Worm (Caenorhabditis elegans) whole organism, L2 larva: ENCODE data around the gene C08F11.10.
A peak's percentile ranks its signal among the peaks of the same experiment; 100 is the strongest.

Experiments used
- C34F6.9 ChIP-seq: fragments of 150-350 bp; optimal IDR thresholded peaks from 2 replicates; lab custom pipeline; 2014; ENCODE audit warnings: missing biosample characterization, missing genetic modification characterization
- F13H6.1 ChIP-seq: sonication (generic microtip); optimal IDR thresholded peaks from 2 replicates; lab custom pipeline; 2016; ENCODE audit warnings: missing genetic modification characterization, missing compliant biosample characterization
- R02D3.7 ChIP-seq: fragments of 150-350 bp; optimal IDR thresholded peaks from 2 replicates; lab custom pipeline; 2014; ENCODE audit warnings: missing biosample characterization, missing genetic modification characterization
- Y55F3AM.14 ChIP-seq: fragments of 200-800 bp; sonication (Bioruptor generic); optimal IDR thresholded peaks from 2 replicates; lab custom pipeline; 2018; ENCODE audit warnings: mild to moderate bottlenecking, missing genetic modification characterization, missing compliant biosample characterization
- ZK546.5 ChIP-seq: sonication (generic microtip); optimal IDR thresholded peaks from 2 replicates; lab custom pipeline; 2017; ENCODE audit warnings: missing biosample characterization, missing genetic modification characterization
- alr-1 ChIP-seq: fragments of 150-350 bp; optimal IDR thresholded peaks from 2 replicates; lab custom pipeline; 2014; ENCODE audit warnings: missing biosample characterization, missing genetic modification characterization
- aly-2 ChIP-seq: fragments of 150-350 bp; optimal IDR thresholded peaks from 2 replicates; lab custom pipeline; 2014; ENCODE audit warnings: missing biosample characterization, missing genetic modification characterization
- ama-1 ChIP-seq: fragments of 150-350 bp; optimal IDR thresholded peaks from 2 replicates; lab custom pipeline; 2018; ENCODE audit warnings: inconsistent platforms
- blmp-1 ChIP-seq: sonication (generic microtip); optimal IDR thresholded peaks from 2 replicates; lab custom pipeline; 2017; ENCODE audit warnings: missing genetic modification characterization, mild to moderate bottlenecking, missing compliant biosample characterization, antibody characterized with exemption, moderate library complexity; ENCODE audit not compliant: insufficient read depth
- ceh-82 ChIP-seq: fragments of 150-350 bp; optimal IDR thresholded peaks from 2 replicates; lab custom pipeline; 2014; ENCODE audit warnings: missing biosample characterization, missing genetic modification characterization
- crh-2 ChIP-seq: sonication (generic microtip); optimal IDR thresholded peaks from 2 replicates; lab custom pipeline; 2017; ENCODE audit warnings: missing biosample characterization, missing genetic modification characterization
- dmd-4 ChIP-seq: sonication (generic microtip); optimal IDR thresholded peaks from 2 replicates; lab custom pipeline; 2017; ENCODE audit warnings: missing biosample characterization, missing genetic modification characterization
- egl-27 ChIP-seq: sonication (generic microtip); optimal IDR thresholded peaks from 3 replicates; lab custom pipeline; 2017; ENCODE audit warnings: missing biosample characterization, missing genetic modification reagents, missing genetic modification characterization
- elt-1 ChIP-seq: fragments of 150-350 bp; optimal IDR thresholded peaks from 2 replicates; lab custom pipeline; 2014; ENCODE audit warnings: missing biosample characterization, missing genetic modification characterization
- fos-1 ChIP-seq: fragments of 150-350 bp; optimal IDR thresholded peaks from 2 replicates; lab custom pipeline; 2014; ENCODE audit warnings: missing biosample characterization, missing genetic modification characterization
- gmeb-1 ChIP-seq: fragments of 150-350 bp; optimal IDR thresholded peaks from 2 replicates; lab custom pipeline; 2014; ENCODE audit warnings: missing biosample characterization, missing genetic modification characterization
- lin-13 ChIP-seq: fragments of 150-350 bp; optimal IDR thresholded peaks from 2 replicates; lab custom pipeline; 2014; ENCODE audit warnings: missing biosample characterization, missing genetic modification reagents, missing genetic modification characterization
- lin-39 ChIP-seq: fragments of 150-350 bp; optimal IDR thresholded peaks from 2 replicates; lab custom pipeline; 2014; ENCODE audit warnings: missing biosample characterization, missing genetic modification reagents, missing genetic modification characterization
- lsy-2 ChIP-seq, 2 experiments: fragments of 150-350 bp in 1 of 2; sonication (generic microtip) in 1 of 2; optimal IDR thresholded peaks; 2 replicates each; lab custom pipeline; 2014 to 2017; ENCODE audit warnings: missing biosample characterization in 2 of 2, missing genetic modification characterization in 2 of 2
- mab-5 ChIP-seq: fragments of 150-350 bp; optimal IDR thresholded peaks from 2 replicates; lab custom pipeline; 2014; ENCODE audit warnings: missing biosample characterization, missing genetic modification characterization
- mdl-1 ChIP-seq, 2 experiments: fragments of 150-350 bp in 1 of 2; sonication (generic microtip) in 1 of 2; optimal IDR thresholded peaks; 2 replicates each; lab custom pipeline; 2017; ENCODE audit warnings: missing biosample characterization in 2 of 2, missing genetic modification characterization in 2 of 2
- nhr-10 ChIP-seq: sonication (generic microtip); optimal IDR thresholded peaks from 2 replicates; lab custom pipeline; 2017; ENCODE audit warnings: missing biosample characterization, missing genetic modification characterization
- nhr-11 ChIP-seq: fragments of 150-350 bp; optimal IDR thresholded peaks from 2 replicates; lab custom pipeline; 2014; ENCODE audit warnings: missing biosample characterization, missing genetic modification characterization
- nhr-12 ChIP-seq: fragments of 150-350 bp; optimal IDR thresholded peaks from 2 replicates; lab custom pipeline; 2014; ENCODE audit warnings: missing biosample characterization, missing genetic modification characterization
- nhr-129 ChIP-seq: fragments of 150-350 bp; optimal IDR thresholded peaks from 2 replicates; lab custom pipeline; 2014; ENCODE audit warnings: missing biosample characterization, missing genetic modification characterization
- nhr-21 ChIP-seq: fragments of 150-350 bp; optimal IDR thresholded peaks from 2 replicates; lab custom pipeline; 2014; ENCODE audit warnings: missing biosample characterization, missing genetic modification characterization
- nhr-23 ChIP-seq: fragments of 150-350 bp; optimal IDR thresholded peaks from 2 replicates; lab custom pipeline; 2014; ENCODE audit warnings: missing biosample characterization, missing genetic modification reagents, missing genetic modification characterization
- nhr-237 ChIP-seq: fragments of 150-350 bp; optimal IDR thresholded peaks from 2 replicates; lab custom pipeline; 2014; ENCODE audit warnings: missing biosample characterization, missing genetic modification characterization
- nhr-25 ChIP-seq: fragments of 150-350 bp; sonication (generic microtip); optimal IDR thresholded peaks from 3 replicates; lab custom pipeline; 2014; ENCODE audit warnings: missing biosample characterization, missing genetic modification characterization
- nhr-6 ChIP-seq: fragments of 150-350 bp; optimal IDR thresholded peaks from 2 replicates; lab custom pipeline; 2014; ENCODE audit warnings: missing biosample characterization, missing genetic modification characterization
- nhr-77 ChIP-seq: fragments of 150-350 bp; optimal IDR thresholded peaks from 2 replicates; lab custom pipeline; 2014; ENCODE audit warnings: missing biosample characterization, missing genetic modification characterization
- peb-1 ChIP-seq: fragments of 150-350 bp; optimal IDR thresholded peaks from 2 replicates; lab custom pipeline; 2014; ENCODE audit warnings: missing biosample characterization, missing genetic modification characterization
- skn-1 ChIP-seq: sonication (generic microtip); optimal IDR thresholded peaks from 2 replicates; lab custom pipeline; 2017; ENCODE audit warnings: missing biosample characterization, missing genetic modification characterization
- sma-3 ChIP-seq: sonication (generic microtip); optimal IDR thresholded peaks from 2 replicates; lab custom pipeline; 2016; ENCODE audit warnings: missing genetic modification reagents, missing genetic modification characterization, missing compliant biosample characterization
- sma-9 ChIP-seq, 2 experiments: fragments of 150-350 bp in 1 of 2; sonication (generic microtip) in 1 of 2; optimal IDR thresholded peaks; 2 replicates each; lab custom pipeline; 2014 to 2016; ENCODE audit warnings: missing genetic modification characterization in 2 of 2, mild to moderate bottlenecking in 1 of 2, missing biosample characterization in 1 of 2, missing compliant biosample characterization in 1 of 2, missing genetic modification reagents in 1 of 2, moderate library complexity in 1 of 2
- snpc-4 ChIP-seq: fragments of 150-350 bp; optimal IDR thresholded peaks from 2 replicates; lab custom pipeline; 2014; ENCODE audit warnings: missing biosample characterization, missing genetic modification characterization
- unc-39 ChIP-seq: fragments of 150-350 bp; optimal IDR thresholded peaks from 2 replicates; lab custom pipeline; 2014; ENCODE audit warnings: missing biosample characterization, missing genetic modification characterization
- unc-55 ChIP-seq: fragments of 150-350 bp; sonication (generic microtip); optimal IDR thresholded peaks from 3 replicates; lab custom pipeline; 2014; ENCODE audit warnings: missing biosample characterization, missing genetic modification reagents, missing genetic modification characterization
- unc-62 ChIP-seq: fragments of 150-350 bp; optimal IDR thresholded peaks from 2 replicates; lab custom pipeline; 2014; ENCODE audit warnings: missing biosample characterization, missing genetic modification reagents, missing genetic modification characterization
- zag-1 ChIP-seq: fragments of 150-350 bp; optimal IDR thresholded peaks from 2 replicates; lab custom pipeline; 2014; ENCODE audit warnings: missing biosample characterization, missing genetic modification characterization
- ztf-1 ChIP-seq: fragments of 200-800 bp; sonication (Bioruptor generic); conservative IDR thresholded peaks from 2 replicates; pipeline ENCODE4 v1.3.6; 2022; ENCODE audit warnings: missing genetic modification characterization, missing compliant biosample characterization
- ztf-11 ChIP-seq: sonication (generic microtip); optimal IDR thresholded peaks from 2 replicates; lab custom pipeline; 2017; ENCODE audit warnings: missing biosample characterization, missing genetic modification characterization
- ztf-4 ChIP-seq: fragments of 150-350 bp; optimal IDR thresholded peaks from 2 replicates; lab custom pipeline; 2014; ENCODE audit warnings: missing biosample characterization, missing genetic modification characterization

Gene C08F11.10

DNA sequence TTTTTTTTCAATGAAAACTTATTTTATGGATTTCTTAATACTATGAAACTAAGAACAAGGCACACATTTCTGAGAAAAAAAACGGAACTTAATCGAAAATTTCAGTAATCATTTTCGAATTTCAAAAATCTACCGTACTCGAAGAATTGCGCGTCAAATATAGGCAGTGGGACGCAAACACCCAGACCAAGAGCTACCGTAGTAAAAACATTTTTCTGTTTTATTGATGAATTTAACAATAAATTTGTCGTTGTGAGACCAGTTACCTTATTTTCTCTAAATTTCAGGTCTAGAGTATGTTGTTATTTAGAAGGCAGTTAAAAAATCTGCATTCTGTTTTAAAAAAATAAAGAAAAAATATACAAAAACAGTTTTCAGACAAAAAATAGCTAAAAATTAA, 38.6 kb upstream of the C08F11.10 start:
- TF ChIP-seq mdl-1 (tag; optimal IDR thresholded peaks at IDR 0.05; lab: Kevin White, UChicago) (no peak), nhr-6 (tag; lab: Kevin White, UChicago) (no peak), lin-39 (tag; lab: Kevin White, UChicago) (no peak), unc-62 (GFP tag; lab: Kevin White, UChicago) (no peak), nhr-129 (tag; lab: Kevin White, UChicago) (no peak), sma-9 (GFP tag; optimal IDR thresholded peaks at IDR 0.05; lab: Kevin White, UChicago) (no peak), sma-9 (tag; optimal IDR thresholded peaks at IDR 0.05; lab: Kevin White, UChicago) (no peak), alr-1 (tag; lab: Kevin White, UChicago) (no peak), F13H6.1 (tag; lab: Kevin White, UChicago) (no peak), Y55F3AM.14 (GFP tag; lab: Kevin White, UChicago) (no peak), lin-13 (no peak), zag-1 (no peak), snpc-4 (tag; lab: Kevin White, UChicago) (no peak)

DNA sequence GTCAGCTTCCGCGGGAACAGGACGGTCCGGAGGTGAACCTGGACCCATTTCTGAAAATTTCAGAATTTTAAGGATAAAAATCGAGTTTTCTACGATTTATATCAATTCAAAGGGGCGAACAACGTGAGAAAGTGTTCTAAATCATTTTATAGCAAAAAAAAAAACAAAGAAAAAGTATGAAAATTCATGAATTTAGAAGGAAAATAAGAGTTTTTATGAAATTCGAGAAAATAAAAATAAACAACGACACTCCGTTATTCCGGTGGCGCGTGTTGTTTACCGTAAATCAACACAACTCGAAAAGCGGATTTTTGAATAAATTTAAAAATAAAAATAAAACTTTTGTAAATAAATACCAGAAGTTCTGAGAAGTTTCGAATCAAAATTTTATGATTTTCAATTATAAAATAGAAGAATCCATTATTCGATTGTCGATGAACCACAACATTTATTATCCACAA, 38.0 kb upstream of the C08F11.10 start, which contains the start of gene nyn-1:
TSS of gene nyn-1 (minus strand) at position 51 of the 461 bp plus-strand sequence.
- TF ChIP-seq egl-27: no peak
- TF ChIP-seq nhr-77: no peak
- no peak for TF ChIP-seq nhr-23
- TF ChIP-seq R02D3.7: no peak
- TF ChIP-seq lsy-2 (tag; optimal IDR thresholded peaks at IDR 0.05; lab: Kevin White, UChicago): no peak
- TF ChIP-seq nhr-25 (tag; lab: Kevin White, UChicago): no peak
- TF ChIP-seq nhr-11 (tag; lab: Kevin White, UChicago): no peak
- no peak for TF ChIP-seq elt-1 (tag; lab: Kevin White, UChicago)
- TF ChIP-seq, all 48 proteins: peak for 0

DNA sequence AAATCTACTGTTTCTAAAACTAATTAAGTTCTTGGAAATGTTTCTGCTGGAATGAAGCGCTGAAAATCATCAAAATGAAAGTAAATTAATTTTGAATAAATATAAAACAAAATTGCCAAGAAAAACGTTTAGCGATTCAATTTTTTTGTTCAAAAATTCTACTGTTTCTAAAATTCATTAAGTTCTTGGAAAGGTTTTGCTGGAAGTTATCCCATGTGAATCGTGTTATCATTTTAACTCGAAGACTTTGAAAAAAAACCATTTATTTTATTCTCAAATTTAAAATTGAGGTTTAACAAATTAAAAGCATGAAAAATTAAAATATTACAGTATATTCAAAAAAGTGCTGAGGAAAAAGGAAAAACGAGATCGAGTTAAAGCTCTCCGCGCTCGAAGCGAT, 35.8 kb upstream of the C08F11.10 start:
- TF ChIP-seq F13H6.1 (tag; lab: Kevin White, UChicago) (no peak), nhr-10 (tag; lab: Kevin White, UChicago) (no peak), lin-13 (no peak), ztf-1 (GFP tag; lab: Robert Waterston, UW) (no peak), ama-1 (no peak), mab-5 (tag; lab: Kevin White, UChicago) (no peak), mdl-1 (tag; optimal IDR thresholded peaks at IDR 0.05; lab: Kevin White, UChicago) (no peak), crh-2 (tag; lab: Kevin White, UChicago) (no peak), R02D3.7 (no peak), nhr-21 (no peak), ztf-11 (tag; lab: Kevin White, UChicago) (no peak), nhr-129 (tag; lab: Kevin White, UChicago) (no peak), aly-2 (tag; lab: Kevin White, UChicago) (no peak), ztf-4 (tag; lab: Kevin White, UChicago) (no peak), snpc-4 (tag; lab: Kevin White, UChicago) (no peak), egl-27 (no peak), ZK546.5 (tag; lab: Kevin White, UChicago) (no peak), unc-62 (GFP tag; lab: Kevin White, UChicago) (no peak)

DNA sequence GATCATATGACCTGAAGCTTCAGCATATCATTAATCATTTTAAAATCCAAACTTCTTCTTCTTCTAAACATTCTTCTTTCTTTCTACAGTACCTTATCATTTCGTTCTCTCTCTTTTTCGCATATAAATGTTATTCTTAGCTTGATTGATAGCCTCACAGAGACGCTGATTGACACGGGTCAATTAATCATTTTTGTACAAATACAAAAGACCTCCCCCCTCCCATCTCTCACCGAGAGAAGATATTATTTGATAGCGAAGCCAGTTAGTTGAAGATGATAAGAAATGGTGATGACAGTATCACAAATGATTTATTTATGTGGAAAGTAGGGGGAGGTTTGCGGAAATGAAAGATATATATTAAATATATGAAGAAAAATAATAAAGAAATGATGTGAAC, 33.7 kb upstream of the C08F11.10 start:
- TF ChIP-seq Y55F3AM.14 (GFP tag; lab: Kevin White, UChicago) (no peak), lsy-2 (tag; optimal IDR thresholded peaks at IDR 0.05; lab: Kevin White, UChicago) (peak in 1 of 2 experiments; percentile 68), nhr-25 (tag; lab: Kevin White, UChicago) (peak; percentile 89), zag-1 (no peak), unc-55 (no peak), nhr-21 (peak; percentile 91), aly-2 (tag; lab: Kevin White, UChicago) (no peak), crh-2 (tag; lab: Kevin White, UChicago) (peak; percentile 57), C34F6.9 (no peak), skn-1 (tag; lab: Kevin White, UChicago) (no peak), sma-9 (GFP tag; optimal IDR thresholded peaks at IDR 0.05; lab: Kevin White, UChicago) (no peak), sma-9 (tag; optimal IDR thresholded peaks at IDR 0.05; lab: Kevin White, UChicago) (no peak), snpc-4 (tag; lab: Kevin White, UChicago) (no peak), sma-3 (peak; percentile 83), ztf-1 (GFP tag; lab: Robert Waterston, UW) (no peak), blmp-1 (tag; lab: Kevin White, UChicago) (peak; percentile 34), mab-5 (tag; lab: Kevin White, UChicago) (peak; percentile 89), nhr-237 (tag; lab: Kevin White, UChicago) (no peak), nhr-23 (no peak), F13H6.1 (tag; lab: Kevin White, UChicago) (peak; percentile 17), lin-39 (tag; lab: Kevin White, UChicago) (no peak), ztf-4 (tag; lab: Kevin White, UChicago) (no peak), unc-39 (tag; lab: Kevin White, UChicago) (no peak), nhr-12 (tag; lab: Kevin White, UChicago) (no peak), fos-1 (peak; percentile 64), lin-13 (no peak), gmeb-1 (peak; percentile 47), nhr-129 (tag; lab: Kevin White, UChicago) (peak; percentile 13), R02D3.7 (no peak), egl-27 (peak; percentile 60), ama-1 (no peak), peb-1 (tag; lab: Kevin White, UChicago) (no peak), ceh-82 (tag; lab: Kevin White, UChicago) (no peak), dmd-4 (tag; lab: Kevin White, UChicago) (no peak), ztf-11 (tag; lab: Kevin White, UChicago) (no peak), unc-62 (GFP tag; lab: Kevin White, UChicago) (peak; percentile 86), mdl-1 (tag; optimal IDR thresholded peaks at IDR 0.05; lab: Kevin White, UChicago) (no peak)
